Fruit fly (Drosophila melanogaster): ENCODE data around the gene CG13244.

The CG13244 gene

DNA sequence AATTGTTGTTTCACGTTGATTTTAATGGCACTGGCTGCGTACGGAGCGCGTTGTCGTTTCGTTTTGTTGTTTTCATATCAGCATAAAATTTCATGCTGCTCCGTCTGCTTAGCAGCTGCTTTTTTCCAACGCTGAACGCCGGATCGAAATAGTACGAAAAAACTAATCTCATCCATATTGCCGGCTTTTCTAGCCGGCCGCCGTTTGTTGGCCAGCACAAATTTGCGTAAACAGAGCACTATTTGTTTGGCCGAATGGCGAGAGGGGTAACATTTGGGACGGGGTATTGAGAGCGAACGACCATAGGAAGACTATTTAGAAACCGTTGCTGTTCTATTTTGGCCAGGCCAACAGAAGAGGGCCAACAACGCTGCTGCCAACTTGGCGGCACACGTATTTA lies 6.9 kb upstream of the CG13244 start (continued):
- TF ChIP-seq tna (GFP tag; IDR thresholded peaks at IDR 0.05; ENCODE audit: partially characterized antibody) = 0 out of 2 replicates have a peak, but pooled peaks have one; percentile 26
- peak; percentile 50; the same call in 1 of the 2 replicates for TF ChIP-seq Atf6 (GFP tag; IDR thresholded peaks at IDR 0.05)
- TF ChIP-seq CG10366 (GFP tag; IDR thresholded peaks at IDR 0.05) = no peak
- peak; percentile 50; the same call in 1 of the 3 replicates for TF ChIP-seq Opbp (GFP tag; IDR thresholded peaks at IDR 0.05; ENCODE audit: partially characterized antibody)
- TF ChIP-seq CG4854 (GFP tag; optimal IDR thresholded peaks at IDR 0.05) = no peak
- TF ChIP-seq CG14050 (GFP tag; IDR thresholded peaks at IDR 0.05) = no peak
- TF ChIP-seq CTCF (GFP tag; optimal IDR thresholded peaks at IDR 0.05) = no peak
- peak; percentile 64 for TF ChIP-seq CG34376 (GFP tag; optimal IDR thresholded peaks at IDR 0.05)
- peak; percentile 88 for TF ChIP-seq Med (GFP tag)
- TF ChIP-seq row (GFP tag; IDR thresholded peaks at IDR 0.05) = peak; percentile 15; the same call in 1 of the 3 replicates
- no peak for TF ChIP-seq lilli (GFP tag; optimal IDR thresholded peaks at IDR 0.05)
- peak; percentile 21 for TF ChIP-seq Hey (tag; optimal IDR thresholded peaks at IDR 0.05)
- TF ChIP-seq HmgZ (tag; optimal IDR thresholded peaks at IDR 0.05) = peak; percentile 64
- no peak for TF ChIP-seq tap (tag; optimal IDR thresholded peaks at IDR 0.05)
- peak; percentile 73 for TF ChIP-seq oc (tag; optimal IDR thresholded peaks at IDR 0.05)
- TF ChIP-seq CG12071 (GFP tag; optimal IDR thresholded peaks at IDR 0.05) = peak; percentile 54
- no peak for TF ChIP-seq sisA (GFP tag; IDR thresholded peaks at IDR 0.05)
- peak; percentile 86 for TF ChIP-seq crol (GFP tag; IDR thresholded peaks at IDR 0.05)
- peak; percentile 18 for TF ChIP-seq CG4328 (GFP tag; optimal IDR thresholded peaks at IDR 0.05)
- peak; percentile 43 for TF ChIP-seq CG13287 (GFP tag; IDR thresholded peaks at IDR 0.05; ENCODE audit: partially characterized antibody)
- peak; percentile 45; the same call in 1 of the 2 replicates for TF ChIP-seq E2f1 (GFP tag; IDR thresholded peaks at IDR 0.05)
- peak; percentile 69 for TF ChIP-seq CG13296 (GFP tag; optimal IDR thresholded peaks at IDR 0.05)
- peak; percentile 13 for TF ChIP-seq pros (GFP tag; optimal IDR thresholded peaks at IDR 0.05)
- TF ChIP-seq bowl (GFP tag; IDR thresholded peaks at IDR 0.05) = peak; percentile 32; the same call in 1 of the 2 replicates
- TF ChIP-seq vvl (GFP tag; IDR thresholded peaks at IDR 0.05) = peak; percentile 78
- 0 out of 3 replicates have a peak, but pooled peaks have one; percentile 54 for TF ChIP-seq CG2199 (GFP tag; IDR thresholded peaks at IDR 0.05)
- TF ChIP-seq vfl (GFP tag; optimal IDR thresholded peaks at IDR 0.05) = no peak
- TF ChIP-seq CG17385 (GFP tag; optimal IDR thresholded peaks at IDR 0.05) = peak; percentile 5
- peak; percentile 95 for TF ChIP-seq chinmo (GFP tag; IDR thresholded peaks at IDR 0.05; ENCODE audit: partially characterized antibody)
- 0 out of 3 replicates have a peak, but pooled peaks have one; percentile 27 for TF ChIP-seq CG6791 (GFP tag; IDR thresholded peaks at IDR 0.05; ENCODE audit: partially characterized antibody)
- TF ChIP-seq pb (GFP tag; optimal IDR thresholded peaks at IDR 0.05) = peak; percentile 58
- TF ChIP-seq Abd-B (GFP tag; optimal IDR thresholded peaks at IDR 0.05) = peak; percentile 7
- peak; percentile 29 for TF ChIP-seq Hand (GFP tag; optimal IDR thresholded peaks at IDR 0.05)
- TF ChIP-seq CG1603 (tag; optimal IDR thresholded peaks at IDR 0.05) = peak; percentile 4
- TF ChIP-seq sens (GFP tag) = peak; percentile 85
- TF ChIP-seq ftz-f1 (GFP tag; optimal IDR thresholded peaks at IDR 0.05) = peak; percentile 96
- TF ChIP-seq B-H1 (GFP tag; IDR thresholded peaks at IDR 0.05) = peak; percentile 11; the same call in 1 of the 3 replicates
- TF ChIP-seq dm (GFP tag; optimal IDR thresholded peaks at IDR 0.05) = no peak
- TF ChIP-seq CG16863 (GFP tag; optimal IDR thresholded peaks at IDR 0.05) = no peak
- TF ChIP-seq CG13894 (tag; optimal IDR thresholded peaks at IDR 0.05) = peak; percentile 39
- TF ChIP-seq ind (GFP tag; optimal IDR thresholded peaks at IDR 0.05) = no peak
- peak in 1 of 2 experiments; percentile 36 for TF ChIP-seq Pdp1 (GFP tag; optimal IDR thresholded peaks at IDR 0.05)
- peak; percentile 32; the same call in 1 of the 2 replicates for TF ChIP-seq unc-4 (GFP tag; IDR thresholded peaks at IDR 0.05; ENCODE audit: partially characterized antibody)
- TF ChIP-seq CG11696 (GFP tag; IDR thresholded peaks at IDR 0.05) = peak; percentile 18; the same call in 1 of the 2 replicates
- no peak for TF ChIP-seq bbx (GFP tag; IDR thresholded peaks at IDR 0.05; ENCODE audit: partially characterized antibody)
- TF ChIP-seq fru (optimal IDR thresholded peaks at IDR 0.05) = no peak
- TF ChIP-seq CG10209 (GFP tag; optimal IDR thresholded peaks at IDR 0.05) = peak; percentile 19
- peak; percentile 13 for TF ChIP-seq salm (tag; optimal IDR thresholded peaks at IDR 0.05)
- TF ChIP-seq CG34224 (GFP tag; IDR thresholded peaks at IDR 0.05; ENCODE audit: partially characterized antibody) = peak; percentile 53; the same call in 1 of the 3 replicates
- TF ChIP-seq caup (GFP tag; optimal IDR thresholded peaks at IDR 0.05; ENCODE audit: severe bottlenecking) = peak; percentile 13
